Worm (Caenorhabditis elegans): ENCODE data around the gene sqt-1.

DNA sequence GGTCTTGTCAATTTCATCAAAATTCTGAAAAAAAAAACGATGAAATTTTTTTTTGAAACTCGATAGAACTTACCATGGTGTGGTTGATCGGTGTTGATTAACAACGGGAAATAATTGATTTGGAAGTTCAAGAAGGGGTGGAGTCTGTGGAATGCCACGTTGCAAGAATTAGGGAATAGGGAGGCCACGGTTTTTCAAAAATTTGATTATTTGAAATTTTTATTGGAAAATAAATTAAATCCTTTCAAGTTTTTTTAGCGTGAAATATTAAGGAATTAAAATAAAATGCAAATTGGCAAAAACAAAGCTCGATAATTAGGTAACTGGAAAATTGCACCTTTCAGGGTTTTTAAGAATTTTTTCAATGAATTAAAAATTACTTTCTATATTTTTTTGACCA, 1.9 kb upstream of the sqt-1 start, which contains the start of gene rmd-3:
- TF ChIP-seq dao-5 (tag; optimal IDR thresholded peaks at IDR 0.05) (no peak), him-1 (tag; optimal IDR thresholded peaks at IDR 0.05) (no peak), W03F9.2 (tag; optimal IDR thresholded peaks at IDR 0.05) (no peak)

Measured in whole organism, L4/young adult.